Worm (Caenorhabditis elegans): ENCODE results near the gene F40C5.1.

DNA sequence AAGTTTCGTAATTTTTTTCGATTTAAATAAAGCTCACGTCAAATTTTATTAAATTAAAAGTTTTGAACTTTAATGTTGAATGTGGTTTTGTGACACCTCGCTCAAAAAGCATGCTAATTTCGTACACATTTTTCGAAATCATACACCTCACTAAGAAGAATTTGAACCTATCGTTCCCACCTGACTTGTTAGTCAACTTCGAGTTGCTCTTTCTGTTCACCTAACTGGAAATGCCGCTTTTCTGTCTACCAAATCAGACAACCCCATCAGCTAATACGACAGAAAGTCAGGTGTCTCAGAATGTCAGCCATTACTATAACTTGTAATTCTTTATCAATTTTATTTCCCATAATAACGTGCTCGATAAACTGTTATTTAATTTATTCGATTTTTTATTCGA lies 42.1 kb upstream of the F40C5.1 start, which contains the start of gene srbc-66:
- no peak for TF ChIP-seq him-1 (tag; optimal IDR thresholded peaks at IDR 0.05)
- no peak for TF ChIP-seq dao-5 (tag; optimal IDR thresholded peaks at IDR 0.05)
